Fruit fly (Drosophila melanogaster) whole organism, embryonic: ENCODE results near the gene Tmtc4.

Source experiments
- CG10959 ChIP-seq: fragments of 200-800 bp; sonication (Bioruptor generic); IDR thresholded peaks from 2 replicates; pipeline ENCODE4 v1.3.6; 2022; ENCODE audit warnings: missing biosample characterization, missing genetic modification characterization
- CG13775 ChIP-seq: fragments of 200-800 bp; sonication (Bioruptor generic); optimal IDR thresholded peaks from 3 replicates; lab custom pipeline; 2017; ENCODE audit warnings: missing biosample characterization, mild to moderate bottlenecking, missing genetic modification characterization
- CG14860 ChIP-seq: fragments of 200-800 bp; sonication (Bioruptor generic); IDR thresholded peaks from 3 replicates; pipeline ENCODE4 v1.3.6; 2022; ENCODE audit warnings: missing biosample characterization, missing genetic modification characterization; ENCODE audit not compliant: partially characterized antibody
- CG1529 ChIP-seq: fragments of 200-800 bp; sonication (Bioruptor generic); optimal IDR thresholded peaks from 3 replicates; lab custom pipeline; 2018; ENCODE audit warnings: missing biosample characterization, missing genetic modification characterization
- CG1647 ChIP-seq: fragments of 200-800 bp; sonication (Bioruptor generic); optimal IDR thresholded peaks from 3 replicates; lab custom pipeline; 2016; ENCODE audit warnings: missing biosample characterization, missing genetic modification characterization
- CG17912 ChIP-seq: fragments of 200-800 bp; sonication (Bioruptor generic); optimal IDR thresholded peaks from 2 replicates; lab custom pipeline; 2018; ENCODE audit warnings: missing biosample characterization, mild to moderate bottlenecking, missing genetic modification characterization
- CG18764 ChIP-seq: fragments of 200-800 bp; sonication (Bioruptor generic); optimal IDR thresholded peaks from 3 replicates; lab custom pipeline; 2016; ENCODE audit warnings: missing biosample characterization, missing genetic modification characterization
- CG2199 ChIP-seq: fragments of 200-800 bp; sonication (Bioruptor generic); IDR thresholded peaks from 3 replicates; pipeline ENCODE4 v1.3.6; 2022; ENCODE audit warnings: missing biosample characterization, missing genetic modification characterization
- CG2875 ChIP-seq: fragments of 200-800 bp; sonication (Bioruptor generic); optimal IDR thresholded peaks from 2 replicates; lab custom pipeline; 2017; ENCODE audit warnings: missing biosample characterization, mild to moderate bottlenecking, missing genetic modification characterization, missing genetic modification reagents
- CG2889 ChIP-seq: fragments of 200-800 bp; sonication (Bioruptor generic); IDR thresholded peaks from 3 replicates; pipeline ENCODE4 v1.3.6; 2022; ENCODE audit warnings: missing biosample characterization, missing genetic modification characterization
- CG30020 ChIP-seq: fragments of 200-800 bp; optimal IDR thresholded peaks from 2 replicates; lab custom pipeline; 2019; ENCODE audit warnings: missing biosample characterization, mild to moderate bottlenecking, missing genetic modification characterization, moderate library complexity
- CG30431 ChIP-seq: fragments of 200-800 bp; sonication (Bioruptor generic); optimal IDR thresholded peaks from 2 replicates; lab custom pipeline; 2017; ENCODE audit warnings: missing biosample characterization, missing genetic modification characterization
- CG31441 ChIP-seq: fragments of 200-800 bp; sonication (Bioruptor generic); IDR thresholded peaks from 2 replicates; pipeline ENCODE4 v1.3.6; 2022; ENCODE audit warnings: missing biosample characterization, missing genetic modification characterization
- CG32767 ChIP-seq: fragments of 200-800 bp; sonication (Bioruptor generic); IDR thresholded peaks from 2 replicates; pipeline ENCODE4 v1.3.6; 2022; ENCODE audit warnings: missing biosample characterization, missing genetic modification characterization
- CG34376 ChIP-seq: fragments of 200-800 bp; sonication (Bioruptor generic); optimal IDR thresholded peaks from 2 replicates; lab custom pipeline; 2018; ENCODE audit warnings: missing biosample characterization, mild to moderate bottlenecking, missing genetic modification characterization
- CG6175 ChIP-seq: fragments of 200-800 bp; sonication (Bioruptor generic); IDR thresholded peaks from 3 replicates; pipeline ENCODE4 v1.3.6; 2022; ENCODE audit warnings: missing biosample characterization, missing genetic modification characterization
- CG6272 ChIP-seq: fragments of 200-800 bp; sonication (Bioruptor generic); IDR thresholded peaks from 2 replicates; pipeline ENCODE4 v1.3.6; 2022; ENCODE audit warnings: missing biosample characterization, missing genetic modification characterization
- CG6791 ChIP-seq: fragments of 200-800 bp; sonication (Bioruptor generic); IDR thresholded peaks from 3 replicates; pipeline ENCODE4 v1.3.6; 2022; ENCODE audit warnings: missing biosample characterization, missing genetic modification characterization; ENCODE audit not compliant: partially characterized antibody
- CG8765 ChIP-seq: fragments of 200-800 bp; sonication (Bioruptor generic); IDR thresholded peaks from 2 replicates; pipeline ENCODE4 v1.3.6; 2022; ENCODE audit warnings: missing biosample characterization, missing genetic modification characterization
- CG9215 ChIP-seq: fragments of 200-800 bp; sonication (Bioruptor generic); IDR thresholded peaks from 2 replicates; pipeline ENCODE4 v1.3.6; 2022; ENCODE audit warnings: missing biosample characterization, missing genetic modification characterization
- CG9932 ChIP-seq: fragments of 200-800 bp; sonication (Bioruptor generic); IDR thresholded peaks from 2 replicates; pipeline ENCODE4 v1.3.6; 2022; ENCODE audit warnings: missing biosample characterization, missing genetic modification characterization
- Dfd ChIP-seq, 2 experiments: fragments of >200 bp; optimal IDR thresholded peaks; 2 replicates each; lab custom pipeline; 2017; ENCODE audit warnings: missing biosample characterization in 2 of 2, missing genetic modification characterization in 2 of 2
- Ets97D ChIP-seq: fragments of 200-800 bp; sonication (Bioruptor generic); optimal IDR thresholded peaks from 3 replicates; lab custom pipeline; 2016; ENCODE audit warnings: missing biosample characterization, missing genetic modification characterization
- HmgD ChIP-seq: fragments of 200-800 bp; sonication (Bioruptor generic); optimal IDR thresholded peaks from 3 replicates; lab custom pipeline; 2016; ENCODE audit warnings: missing biosample characterization, missing genetic modification characterization
- HmgZ ChIP-seq: fragments of 200-800 bp; sonication (Bioruptor generic); optimal IDR thresholded peaks from 2 replicates; lab custom pipeline; 2018; ENCODE audit warnings: missing biosample characterization, mild to moderate bottlenecking, missing genetic modification characterization
- Jarid2 ChIP-seq: fragments of 200-800 bp; sonication (Bioruptor generic); optimal IDR thresholded peaks from 3 replicates; lab custom pipeline; 2017; ENCODE audit warnings: mild to moderate bottlenecking, missing biosample characterization, missing genetic modification reagents, missing genetic modification characterization
- Nf-YA ChIP-seq: fragments of 200-800 bp; sonication (Bioruptor generic); IDR thresholded peaks from 2 replicates; pipeline ENCODE4 v1.3.6; 2022; ENCODE audit warnings: missing biosample characterization, missing genetic modification characterization
- Oaz ChIP-seq: fragments of 200-800 bp; sonication (Bioruptor generic); IDR thresholded peaks from 2 replicates; pipeline ENCODE4 v1.3.6; 2022; ENCODE audit warnings: missing biosample characterization, missing genetic modification characterization
- Xrp1 ChIP-seq: fragments of 200-800 bp; sonication (Bioruptor generic); IDR thresholded peaks from 2 replicates; pipeline ENCODE4 v1.3.6; 2022; ENCODE audit warnings: missing biosample characterization, missing genetic modification characterization
- YL-1 ChIP-seq: fragments of 200-800 bp; sonication (Bioruptor generic); optimal IDR thresholded peaks from 3 replicates; lab custom pipeline; 2017; ENCODE audit warnings: missing biosample characterization, mild to moderate bottlenecking, missing genetic modification characterization
- al ChIP-seq: fragments of 200-800 bp; sonication (Bioruptor generic); IDR thresholded peaks from 2 replicates; pipeline ENCODE4 v1.3.6; 2022; ENCODE audit warnings: missing biosample characterization, missing genetic modification characterization
- ap ChIP-seq: fragments of 200-800 bp; sonication (Bioruptor generic); IDR thresholded peaks from 2 replicates; pipeline ENCODE4 v1.3.6; 2022; ENCODE audit warnings: missing biosample characterization, missing genetic modification characterization
- bsh ChIP-seq, 2 experiments: fragments of 200-800 bp; sonication (Bioruptor generic); optimal IDR thresholded peaks; 2 replicates each; lab custom pipeline; 2017 to 2018; ENCODE audit warnings: mild to moderate bottlenecking in 2 of 2, missing biosample characterization in 2 of 2, missing genetic modification characterization in 2 of 2, moderate library complexity in 1 of 2
- cas ChIP-seq: fragments of 200-800 bp; sonication (Bioruptor generic); IDR thresholded peaks from 2 replicates; pipeline ENCODE4 v1.3.6; 2022; ENCODE audit warnings: missing biosample characterization, missing genetic modification characterization
- chif ChIP-seq, 2 experiments: fragments of 200-800 bp; sonication (Bioruptor generic); optimal IDR thresholded peaks; 3 replicates each; lab custom pipeline; 2016; ENCODE audit warnings: missing biosample characterization in 2 of 2, missing genetic modification characterization in 2 of 2
- corto ChIP-seq: fragments of 200-800 bp; sonication (Bioruptor generic); optimal IDR thresholded peaks from 2 replicates; lab custom pipeline; 2016; ENCODE audit warnings: missing biosample characterization, mild to moderate bottlenecking, missing genetic modification characterization, moderate library complexity
- dpn ChIP-seq, 2 experiments: fragments of 200-800 bp; sonication (Bioruptor generic); optimal IDR thresholded peaks; 3 replicates each; lab custom pipeline; 2016; ENCODE audit warnings: missing biosample characterization in 2 of 2, missing genetic modification characterization in 2 of 2
- dysf ChIP-seq: fragments of 200-800 bp; sonication (Bioruptor generic); IDR thresholded peaks from 3 replicates; pipeline ENCODE4 v1.3.6; 2022; ENCODE audit warnings: missing biosample characterization, missing genetic modification characterization
- emc ChIP-seq: fragments of 200-800 bp; sonication (Bioruptor generic); optimal IDR thresholded peaks from 2 replicates; lab custom pipeline; 2016; ENCODE audit warnings: missing biosample characterization, missing genetic modification characterization
- en ChIP-seq: fragments of 200-800 bp; sonication (Bioruptor generic); optimal IDR thresholded peaks from 2 replicates; lab custom pipeline; 2016; ENCODE audit warnings: missing biosample characterization, missing genetic modification characterization
- hth ChIP-seq: fragments of >200 bp; optimal IDR thresholded peaks from 2 replicates; lab custom pipeline; 2017; ENCODE audit warnings: inconsistent platforms
- inv ChIP-seq: fragments of 200-800 bp; sonication (Bioruptor generic); IDR thresholded peaks from 2 replicates; pipeline ENCODE4 v1.3.6; 2022; ENCODE audit warnings: missing biosample characterization, missing genetic modification characterization; ENCODE audit not compliant: partially characterized antibody
- pan ChIP-seq, 4 experiments: fragments of >200 bp in 3 of 4; fragments of 200-800 bp in 1 of 4; sonication (Bioruptor generic) in 1 of 4; optimal IDR thresholded peaks in 3 of 4; IDR thresholded peaks in 1 of 4; 2 replicates each; pipeline versions ENCODE4 v1.3.6 to Lab custom; 2017 to 2022; ENCODE audit warnings: missing biosample characterization in 2 of 4, missing genetic modification characterization in 2 of 4, mixed read lengths in 1 of 4
- pho ChIP-seq: fragments of 200-800 bp; sonication (Bioruptor generic); optimal IDR thresholded peaks from 2 replicates; lab custom pipeline; 2016; ENCODE audit warnings: missing biosample characterization, missing genetic modification characterization
- rib ChIP-seq: fragments of 200-800 bp; sonication (Bioruptor generic); IDR thresholded peaks from 2 replicates; pipeline ENCODE4 v1.3.6; 2022; ENCODE audit warnings: missing biosample characterization, missing genetic modification characterization
- slp2 ChIP-seq: fragments of 200-800 bp; sonication (Bioruptor generic); optimal IDR thresholded peaks from 2 replicates; lab custom pipeline; 2016; ENCODE audit warnings: missing biosample characterization, missing genetic modification characterization
- sna ChIP-seq: fragments of 200-800 bp; sonication (Bioruptor generic); IDR thresholded peaks from 2 replicates; pipeline ENCODE4 v1.3.6; 2022; ENCODE audit warnings: missing biosample characterization, missing genetic modification characterization; ENCODE audit not compliant: partially characterized antibody
- stc ChIP-seq: fragments of 200-800 bp; sonication (Bioruptor generic); IDR thresholded peaks from 2 replicates; pipeline ENCODE4 v1.3.6; 2022; ENCODE audit warnings: missing biosample characterization, missing genetic modification characterization
- wek ChIP-seq: fragments of 200-800 bp; sonication (Bioruptor generic); optimal IDR thresholded peaks from 3 replicates; lab custom pipeline; 2018; ENCODE audit warnings: missing biosample characterization, mild to moderate bottlenecking, missing genetic modification characterization, moderate library complexity
- yki ChIP-seq: fragments of >200 bp; optimal IDR thresholded peaks from 3 replicates; lab custom pipeline; 2018

Tmtc4 gene

DNA sequence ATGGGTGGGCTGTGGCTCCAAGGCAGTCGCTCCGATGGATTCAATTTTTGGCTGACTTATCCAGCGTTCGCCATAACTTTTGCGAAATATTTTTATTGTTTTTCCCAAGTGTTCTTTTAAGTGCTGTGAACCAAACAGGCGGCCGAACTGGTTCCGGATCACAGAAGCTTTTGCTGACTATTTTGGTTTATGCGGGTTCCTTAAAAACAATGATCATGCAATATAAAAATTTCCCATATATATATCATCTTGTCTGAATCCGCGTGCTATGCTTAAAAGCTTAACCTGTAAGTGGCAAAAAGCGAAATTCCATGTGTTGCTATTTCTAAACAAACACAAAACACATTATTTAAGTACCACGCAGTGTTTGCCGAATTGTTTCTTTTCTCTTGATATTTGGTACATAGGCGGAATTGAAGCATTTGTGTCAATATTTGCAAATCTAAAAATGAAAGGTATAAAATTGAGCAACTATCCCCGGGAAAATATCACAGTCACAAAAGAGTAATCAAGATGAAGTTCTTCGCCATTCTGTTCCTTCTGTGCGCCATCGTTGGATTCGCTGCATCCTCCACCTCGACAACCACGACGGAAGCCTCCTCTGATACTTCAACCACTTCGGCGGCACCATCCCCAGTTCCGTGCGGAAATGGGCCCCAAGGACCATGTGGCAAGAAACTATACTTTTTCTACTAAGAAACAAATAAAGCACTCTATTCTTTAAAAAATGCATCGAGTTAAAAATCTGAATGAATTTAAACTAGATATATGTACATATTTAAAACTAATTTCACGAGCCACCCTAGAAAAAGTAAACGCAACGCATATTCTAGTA lies 30.9 kb upstream of the Tmtc4 start, which contains the start of the genes CG6276 and CG44040 (continued):
- no peak for TF ChIP-seq rib
- no peak for TF ChIP-seq CG1529 (GFP tag; lab: Kevin White, UChicago)
- no peak for TF ChIP-seq inv (GFP tag; lab: Robert Waterston, UW)
- TF ChIP-seq CG9932 (GFP tag; lab: Robert Waterston, UW) = peak; percentile 57
- TF ChIP-seq corto = no peak
- peak; percentile 28 for TF ChIP-seq Ets97D
- no peak for TF ChIP-seq Oaz (GFP tag; lab: Robert Waterston, UW)
- TF ChIP-seq CG1647 (GFP tag; lab: Kevin White, UChicago) = no peak
- peak; percentile 46; the same call in 1 of the 2 replicates for TF ChIP-seq CG9215 (GFP tag; lab: Robert Waterston, UW)
- TF ChIP-seq CG13775 (GFP tag; lab: Kevin White, UChicago) = peak; percentile 48
- TF ChIP-seq CG30431 = peak; percentile 5
- no peak for TF ChIP-seq CG2889 (GFP tag; lab: Robert Waterston, UW)
- no peak; the same call in 1 of the 2 replicates for TF ChIP-seq CG8765 (GFP tag; lab: Robert Waterston, UW)
- TF ChIP-seq cas (GFP tag; lab: Robert Waterston, UW) = no peak
- peak; percentile 52; the same call in 1 of the 2 replicates for TF ChIP-seq Xrp1 (GFP tag; lab: Robert Waterston, UW)
- no peak for TF ChIP-seq Jarid2
- peak; percentile 23 for TF ChIP-seq HmgZ
- no peak for TF ChIP-seq slp2
- TF ChIP-seq CG14860 (GFP tag; lab: Robert Waterston, UW) = no peak
- peak; percentile 6 for TF ChIP-seq YL-1
- TF ChIP-seq stc (GFP tag; lab: Robert Waterston, UW) = no peak
- TF ChIP-seq emc = no peak
- peak; percentile 58 for TF ChIP-seq CG34376 (GFP tag; lab: Kevin White, UChicago)
- no peak for TF ChIP-seq CG6272 (GFP tag; lab: Robert Waterston, UW)
- no peak for TF ChIP-seq pan (optimal IDR thresholded peaks at IDR 0.05; lab: Kevin White, UChicago)
- peak in 1 of 2 experiments; percentile 49 for TF ChIP-seq pan (GFP tag; optimal IDR thresholded peaks at IDR 0.05 in 1 of 2, IDR thresholded peaks at IDR 0.05 in 1 of 2)
- TF ChIP-seq dysf (GFP tag; lab: Robert Waterston, UW) = peak; percentile 45; the same call in 1 of the 3 replicates
- no peak for TF ChIP-seq CG18764 (GFP tag; lab: Kevin White, UChicago)
- TF ChIP-seq pho (GFP tag; lab: Kevin White, UChicago) = peak; percentile 69
- no peak for TF ChIP-seq hth (lab: Kevin White, UChicago)
- TF ChIP-seq chif (GFP tag; optimal IDR thresholded peaks at IDR 0.05; lab: Kevin White, UChicago) = peak in 1 of 2 experiments; percentile 25
- TF ChIP-seq CG2199 (GFP tag; lab: Robert Waterston, UW) = no peak
- TF ChIP-seq sna (GFP tag; lab: Robert Waterston, UW) = no peak
- TF ChIP-seq CG17912 (GFP tag; lab: Kevin White, UChicago) = peak; percentile 6
- peak in 1 of 2 experiments; percentile 58 for TF ChIP-seq bsh (GFP tag; optimal IDR thresholded peaks at IDR 0.05; lab: Kevin White, UChicago)
- TF ChIP-seq ap (GFP tag; lab: Robert Waterston, UW) = no peak
- TF ChIP-seq CG32767 (GFP tag; lab: Robert Waterston, UW) = no peak
- TF ChIP-seq en (GFP tag; lab: Kevin White, UChicago) = peak; percentile 16
- peak; percentile 14 for TF ChIP-seq CG30020 (tag; lab: Kevin White, UChicago)
- TF ChIP-seq CG6175 (GFP tag; lab: Robert Waterston, UW) = no peak
- peak; percentile 9; the same call in 1 of the 2 replicates for TF ChIP-seq al (GFP tag; lab: Robert Waterston, UW)
- TF ChIP-seq CG10959 (GFP tag; lab: Robert Waterston, UW) = no peak
- peak; percentile 43 to 44 for TF ChIP-seq dpn (GFP tag; optimal IDR thresholded peaks at IDR 0.05; lab: Kevin White, UChicago)
- peak; percentile 14 for TF ChIP-seq CG2875 (GFP tag; lab: Kevin White, UChicago)
- TF ChIP-seq CG31441 (GFP tag; lab: Robert Waterston, UW) = peak; percentile 39
- TF ChIP-seq Dfd (GFP tag; optimal IDR thresholded peaks at IDR 0.05; lab: Kevin White, UChicago) = no peak
- TF ChIP-seq wek (GFP tag; lab: Kevin White, UChicago) = no peak
- TF ChIP-seq Nf-YA (GFP tag; lab: Robert Waterston, UW) = no peak
- TF ChIP-seq HmgD (GFP tag; lab: Kevin White, UChicago) = no peak
- TF ChIP-seq CG6791 (GFP tag; lab: Robert Waterston, UW) = no peak
- no peak for TF ChIP-seq yki (lab: Kevin White, UChicago)
